Fruit fly (Drosophila melanogaster): ENCODE data around the gene CG17751.
A peak's percentile ranks its signal among the peaks of the same experiment; 100 is the strongest.

Gene CG17751

dm6 chr3R:19641498-19642065 lies 34.5 kb downstream of the CG17751 start (continued):
- TF ChIP-seq bigmax (GFP tag; optimal IDR thresholded peaks at IDR 0.05): no peak
- peak; percentile 88 for TF ChIP-seq salm (tag; optimal IDR thresholded peaks at IDR 0.05)
- peak; percentile 50; the same call in 1 of the 2 replicates for TF ChIP-seq CG10959 (GFP tag; IDR thresholded peaks at IDR 0.05)
- no peak for TF ChIP-seq CG7745 (tag; optimal IDR thresholded peaks at IDR 0.05)
- peak; percentile 85 for TF ChIP-seq CG6813 (GFP tag; optimal IDR thresholded peaks at IDR 0.05)
- TF ChIP-seq CG11696 (GFP tag; IDR thresholded peaks at IDR 0.05): peak; percentile 90
- TF ChIP-seq pum (GFP tag; optimal IDR thresholded peaks at IDR 0.05): peak; percentile 41
- TF ChIP-seq CG31388 (GFP tag; optimal IDR thresholded peaks at IDR 0.05): peak; percentile 69
- TF ChIP-seq stwl (tag; optimal IDR thresholded peaks at IDR 0.05): peak; percentile 15
- TF ChIP-seq CG17328 (GFP tag; IDR thresholded peaks at IDR 0.05): peak; percentile 89
- peak; percentile 61 for TF ChIP-seq Ravus (GFP tag; IDR thresholded peaks at IDR 0.05)
- TF ChIP-seq CG8281 (tag; optimal IDR thresholded peaks at IDR 0.05): peak; percentile 74
- peak; percentile 58; the same call in 1 of the 2 replicates for TF ChIP-seq CkIIα-i1 (GFP tag; IDR thresholded peaks at IDR 0.05)
- TF ChIP-seq H2.0 (GFP tag; IDR thresholded peaks at IDR 0.05): peak; percentile 89
- peak; percentile 32; the same call in 1 of the 3 replicates for TF ChIP-seq croc (GFP tag; conservative IDR thresholded peaks at IDR 0.05)
- no peak for TF ChIP-seq inv (GFP tag; IDR thresholded peaks at IDR 0.05; ENCODE audit: partially characterized antibody)
- peak; percentile 60 for TF ChIP-seq tio (GFP tag; optimal IDR thresholded peaks at IDR 0.05)
- TF ChIP-seq CG18262 (tag; optimal IDR thresholded peaks at IDR 0.05): peak; percentile 87
- peak; percentile 49 for TF ChIP-seq ewg (GFP tag; optimal IDR thresholded peaks at IDR 0.05)
- peak; percentile 54 for TF ChIP-seq CG12769 (tag; optimal IDR thresholded peaks at IDR 0.05)
- TF ChIP-seq NC2α (GFP tag; optimal IDR thresholded peaks at IDR 0.05): peak; percentile 22
- TF ChIP-seq nau (GFP tag; optimal IDR thresholded peaks at IDR 0.05): peak; percentile 66
- TF ChIP-seq CG6854 (GFP tag; optimal IDR thresholded peaks at IDR 0.05): peak; percentile 85
- peak; percentile 54; the same call in 1 of the 2 replicates for TF ChIP-seq CG1024 (GFP tag; IDR thresholded peaks at IDR 0.05)
- TF ChIP-seq Spps (tag; optimal IDR thresholded peaks at IDR 0.05): peak; percentile 81
- TF ChIP-seq ranshi (GFP tag; IDR thresholded peaks at IDR 0.05): peak; percentile 92
- TF ChIP-seq sr (GFP tag; IDR thresholded peaks at IDR 0.05): peak; percentile 57; the same call in 2 of the 3 replicates
- TF ChIP-seq CG7839 (tag; optimal IDR thresholded peaks at IDR 0.05): peak; percentile 89
- TF ChIP-seq CG11504 (tag; optimal IDR thresholded peaks at IDR 0.05): peak; percentile 92
- TF ChIP-seq fu2 (GFP tag; optimal IDR thresholded peaks at IDR 0.05): no peak
- no peak for TF ChIP-seq nerfin-2 (GFP tag; IDR thresholded peaks at IDR 0.05; ENCODE audit: partially characterized antibody)
- TF ChIP-seq CG8924 (tag; optimal IDR thresholded peaks at IDR 0.05): peak; percentile 92
- no peak for TF ChIP-seq tll (GFP tag; optimal IDR thresholded peaks at IDR 0.05)
- peak; percentile 84 for TF ChIP-seq CG43689 (GFP tag; IDR thresholded peaks at IDR 0.05)
- TF ChIP-seq fd96Cb (tag; optimal IDR thresholded peaks at IDR 0.05): peak; percentile 86
- TF ChIP-seq esg (GFP tag; conservative IDR thresholded peaks at IDR 0.05): peak; percentile 80
- no peak for TF ChIP-seq tx (GFP tag; optimal IDR thresholded peaks at IDR 0.05)
- peak; percentile 85 for TF ChIP-seq CG9727 (GFP tag; optimal IDR thresholded peaks at IDR 0.05)
- peak; percentile 88 for TF ChIP-seq CG10979 (tag; optimal IDR thresholded peaks at IDR 0.05)
- peak; percentile 96 for TF ChIP-seq sens (GFP tag)
- peak; percentile 59; the same call in 1 of the 2 replicates for TF ChIP-seq Poxn (GFP tag; IDR thresholded peaks at IDR 0.05)
- TF ChIP-seq CG3163 (GFP tag; optimal IDR thresholded peaks at IDR 0.05): no peak
- TF ChIP-seq CG13424 (tag; optimal IDR thresholded peaks at IDR 0.05): peak; percentile 93
- TF ChIP-seq CG14050 (GFP tag; IDR thresholded peaks at IDR 0.05): peak; percentile 87
- peak; percentile 87 for TF ChIP-seq CG6689 (GFP tag; IDR thresholded peaks at IDR 0.05)
- no peak for TF ChIP-seq mld (GFP tag; IDR thresholded peaks at IDR 0.05; ENCODE audit: partially characterized antibody)
- no peak for TF ChIP-seq pan (optimal IDR thresholded peaks at IDR 0.05)
- peak in 1 of 2 experiments; percentile 94 for TF ChIP-seq pan (GFP tag; optimal IDR thresholded peaks at IDR 0.05 in 1 of 2, IDR thresholded peaks at IDR 0.05 in 1 of 2)
- peak; percentile 91 for TF ChIP-seq CG3281 (GFP tag; optimal IDR thresholded peaks at IDR 0.05)
- TF ChIP-seq NFAT (GFP tag; IDR thresholded peaks at IDR 0.05): peak; percentile 76
